Fruit fly (Drosophila melanogaster) whole organism, wandering third instar larva: ENCODE measurements around the gene Ankle2.

Source experiments
- Abd-B ChIP-seq: fragments of >200 bp; optimal IDR thresholded peaks from 2 replicates; lab custom pipeline; 2017; ENCODE audit warnings: missing biosample characterization, missing genetic modification characterization
- CG32264 ChIP-seq: fragments of 200-800 bp; sonication (Bioruptor generic); optimal IDR thresholded peaks from 2 replicates; lab custom pipeline; 2016; ENCODE audit warnings: missing biosample characterization, missing genetic modification characterization
- CG9705 ChIP-seq: fragments of 200-800 bp; sonication (Bioruptor generic); optimal IDR thresholded peaks from 2 replicates; lab custom pipeline; 2018; ENCODE audit warnings: missing biosample characterization, mild to moderate bottlenecking, missing genetic modification characterization
- CrebA ChIP-seq: fragments of 200-800 bp; sonication (Bioruptor generic); optimal IDR thresholded peaks from 2 replicates; lab custom pipeline; 2016; ENCODE audit warnings: missing biosample characterization, mild to moderate bottlenecking, missing genetic modification characterization, borderline replicate concordance
- Dfd ChIP-seq: fragments of >200 bp; optimal IDR thresholded peaks from 2 replicates; lab custom pipeline; 2017; ENCODE audit warnings: missing biosample characterization, missing genetic modification characterization
- Dif ChIP-seq: fragments of 200-275, 200-300 bp; sonication (Bioruptor generic); optimal IDR thresholded peaks from 2 replicates; lab custom pipeline; 2018; ENCODE audit warnings: missing biosample characterization, missing genetic modification characterization; ENCODE audit not compliant: partially characterized antibody
- HLH106 ChIP-seq: fragments of 200-800 bp; optimal IDR thresholded peaks from 3 replicates; lab custom pipeline; 2019; ENCODE audit warnings: missing biosample characterization, mild to moderate bottlenecking, missing genetic modification characterization, moderate library complexity
- Hnf4 ChIP-seq: fragments of 200-800 bp; sonication (Bioruptor generic); optimal IDR thresholded peaks from 2 replicates; lab custom pipeline; 2016; ENCODE audit warnings: missing biosample characterization, mild to moderate bottlenecking, missing genetic modification characterization
- Hr78 ChIP-seq: fragments of >200 bp; optimal IDR thresholded peaks from 2 replicates; lab custom pipeline; 2017; ENCODE audit warnings: missing biosample characterization, missing genetic modification characterization
- Hr83 ChIP-seq: fragments of 200-300 bp; sonication (Bioruptor generic); optimal IDR thresholded peaks from 2 replicates; lab custom pipeline; 2016; ENCODE audit warnings: missing biosample characterization, mild to moderate bottlenecking, missing genetic modification characterization, moderate library complexity; ENCODE audit not compliant: poor library complexity, severe bottlenecking
- Jra ChIP-seq: sonication (Bioruptor generic); optimal IDR thresholded peaks from 2 replicates; lab custom pipeline; 2016; ENCODE audit warnings: missing biosample characterization, missing genetic modification characterization
- Mio ChIP-seq: sonication (Bioruptor generic); optimal IDR thresholded peaks from 2 replicates; lab custom pipeline; 2016; ENCODE audit warnings: missing biosample characterization, missing genetic modification characterization
- Myc ChIP-seq: fragments of >200 bp; optimal IDR thresholded peaks from 2 replicates; lab custom pipeline; 2017
- OdsH ChIP-seq: fragments of 200-800 bp; sonication (Bioruptor generic); optimal IDR thresholded peaks from 2 replicates; lab custom pipeline; 2016; ENCODE audit warnings: missing biosample characterization, mild to moderate bottlenecking, missing genetic modification characterization
- Rel ChIP-seq, 2 experiments: fragments of 200-800 bp; sonication (Bioruptor generic) in 1 of 2; optimal IDR thresholded peaks; 2 replicates in 1 of 2; 3 replicates in 1 of 2; lab custom pipeline; 2016 to 2019; ENCODE audit warnings: mild to moderate bottlenecking in 2 of 2, missing biosample characterization in 2 of 2, missing genetic modification characterization in 2 of 2, moderate library complexity in 1 of 2
- Sp1 ChIP-seq: fragments of 200-800 bp; sonication (Bioruptor generic); optimal IDR thresholded peaks from 3 replicates; lab custom pipeline; 2019; ENCODE audit warnings: missing biosample characterization, mild to moderate bottlenecking, missing genetic modification characterization, moderate library complexity
- Vsx2 ChIP-seq: fragments of 200-300, 225-300 bp; sonication (Bioruptor generic); optimal IDR thresholded peaks from 2 replicates; lab custom pipeline; 2018; ENCODE audit warnings: missing biosample characterization, missing genetic modification characterization; ENCODE audit not compliant: partially characterized antibody
- br ChIP-seq: fragments of 200-800 bp; sonication (Bioruptor generic); optimal IDR thresholded peaks from 2 replicates; lab custom pipeline; 2016; ENCODE audit warnings: missing biosample characterization, missing genetic modification characterization
- brk ChIP-seq: fragments of 200-800 bp; sonication (Bioruptor generic); optimal IDR thresholded peaks from 2 replicates; lab custom pipeline; 2016; ENCODE audit warnings: missing biosample characterization, mild to moderate bottlenecking, missing genetic modification characterization
- dl ChIP-seq, 2 experiments: fragments of 175-275, 200-275 bp in 1 of 2; fragments of 200-275 bp in 1 of 2; sonication (Bioruptor generic); optimal IDR thresholded peaks; lab custom pipeline; 2018; ENCODE audit warnings: mild to moderate bottlenecking in 2 of 2, missing biosample characterization in 2 of 2, missing genetic modification characterization in 2 of 2, moderate library complexity in 2 of 2; ENCODE audit not compliant: partially characterized antibody in 2 of 2, insufficient read depth in 1 of 2
- dmrt93B ChIP-seq: fragments of 200-800 bp; sonication (Bioruptor generic); optimal IDR thresholded peaks from 2 replicates; lab custom pipeline; 2018; ENCODE audit warnings: missing biosample characterization, mild to moderate bottlenecking, missing genetic modification characterization
- ey ChIP-seq: fragments of 200-800 bp; sonication (Bioruptor generic); optimal IDR thresholded peaks from 2 replicates; lab custom pipeline; 2016; ENCODE audit warnings: missing biosample characterization, missing genetic modification characterization
- foxo ChIP-seq, 2 experiments: fragments of 200-800 bp; sonication (Bioruptor generic); optimal IDR thresholded peaks; 2 replicates in 1 of 2; 3 replicates in 1 of 2; lab custom pipeline; 2016 to 2017; ENCODE audit warnings: missing biosample characterization in 2 of 2, missing genetic modification characterization in 2 of 2
- fru ChIP-seq: fragments of 200-800 bp; sonication (Bioruptor generic); optimal IDR thresholded peaks from 3 replicates; lab custom pipeline; 2016; ENCODE audit warnings: missing biosample characterization, mild to moderate bottlenecking, missing genetic modification characterization
- h ChIP-seq: fragments of 200-800 bp; sonication (Bioruptor generic); optimal IDR thresholded peaks from 3 replicates; lab custom pipeline; 2016; ENCODE audit warnings: missing biosample characterization, mild to moderate bottlenecking, missing genetic modification characterization
- jim ChIP-seq: fragments of 175-275, 200-325 bp; sonication (Bioruptor generic); optimal IDR thresholded peaks from 2 replicates; lab custom pipeline; 2016; ENCODE audit warnings: missing biosample characterization, mild to moderate bottlenecking, missing genetic modification characterization
- lola ChIP-seq: fragments of >200 bp; optimal IDR thresholded peaks from 2 replicates; lab custom pipeline; 2017; ENCODE audit warnings: missing biosample characterization, missing genetic modification characterization
- pan ChIP-seq: fragments of >200 bp; optimal IDR thresholded peaks from 2 replicates; lab custom pipeline; 2017
- psq ChIP-seq: fragments of 200-800 bp; sonication (Bioruptor generic); optimal IDR thresholded peaks from 3 replicates; lab custom pipeline; 2017; ENCODE audit warnings: missing biosample characterization, mild to moderate bottlenecking, missing genetic modification characterization, moderate library complexity
- rgr ChIP-seq: fragments of 200-800 bp; sonication (Bioruptor generic); optimal IDR thresholded peaks from 3 replicates; lab custom pipeline; 2016; ENCODE audit warnings: missing biosample characterization, mild to moderate bottlenecking, missing genetic modification characterization
- sage ChIP-seq: fragments of 200-800 bp; sonication (Bioruptor generic); optimal IDR thresholded peaks from 2 replicates; lab custom pipeline; 2016; ENCODE audit warnings: missing biosample characterization, mild to moderate bottlenecking, missing genetic modification characterization
- tai ChIP-seq: sonication (Bioruptor generic); optimal IDR thresholded peaks from 2 replicates; lab custom pipeline; 2016; ENCODE audit warnings: missing biosample characterization, missing genetic modification characterization
- usp ChIP-seq: fragments of >200 bp; optimal IDR thresholded peaks from 2 replicates; lab custom pipeline; 2017; ENCODE audit warnings: missing biosample characterization, missing genetic modification characterization
- woc ChIP-seq: sonication (Bioruptor generic); optimal IDR thresholded peaks from 2 replicates; lab custom pipeline; 2016; ENCODE audit warnings: missing biosample characterization, mild to moderate bottlenecking, missing genetic modification characterization

The Ankle2 gene

DNA sequence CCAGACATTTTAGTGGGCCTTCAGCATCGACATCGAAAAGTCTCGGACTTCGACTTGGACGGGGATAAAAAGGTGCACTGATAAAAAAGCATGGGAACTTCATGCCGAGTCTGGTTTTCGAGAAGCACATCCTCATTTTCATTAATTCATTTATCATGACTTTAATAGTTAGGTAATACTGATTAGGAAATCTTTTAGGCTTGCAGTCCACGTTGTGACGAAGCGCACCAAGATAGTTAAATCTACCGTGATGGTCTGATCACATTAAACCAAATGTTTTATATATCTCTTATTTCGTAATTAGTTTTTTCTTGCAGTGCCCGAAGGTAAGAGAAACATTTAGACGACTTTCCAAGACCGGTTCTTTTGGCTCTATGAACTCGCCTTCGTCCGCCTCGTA, 20.3 kb downstream of the Ankle2 start:
- TF ChIP-seq foxo (GFP tag; optimal IDR thresholded peaks at IDR 0.05; lab: Kevin White, UChicago) (peak in 1 of 2 experiments; percentile 16), Mio (GFP tag; lab: Kevin White, UChicago) (no peak), usp (GFP tag; lab: Kevin White, UChicago) (no peak), OdsH (no peak), rgr (GFP tag; lab: Kevin White, UChicago) (peak; percentile 5), HLH106 (no peak), dl (GFP tag; optimal IDR thresholded peaks at IDR 0.05; lab: Kevin White, UChicago; ENCODE audit: insufficient read depth in 1 of 2, partially characterized antibody in 2 of 2) (no peak), Hnf4 (GFP tag; lab: Kevin White, UChicago) (no peak), dmrt93B (no peak), sage (GFP tag; lab: Kevin White, UChicago) (no peak), Rel (GFP tag; optimal IDR thresholded peaks at IDR 0.05; lab: Kevin White, UChicago) (no peak), Rel (tag; optimal IDR thresholded peaks at IDR 0.05; lab: Kevin White, UChicago) (no peak), jim (GFP tag; lab: Kevin White, UChicago) (no peak), h (GFP tag; lab: Kevin White, UChicago) (peak; percentile 3), woc (GFP tag; lab: Kevin White, UChicago) (no peak), Sp1 (GFP tag; lab: Kevin White, UChicago) (no peak), ey (GFP tag; lab: Kevin White, UChicago) (no peak), CG32264 (GFP tag; lab: Kevin White, UChicago) (no peak), Hr78 (no peak), fru (peak; percentile 5), Dif (GFP tag; lab: Kevin White, UChicago) (no peak), Abd-B (GFP tag; lab: Kevin White, UChicago) (no peak), Hr83 (GFP tag; lab: Kevin White, UChicago) (no peak), psq (no peak), Dfd (no peak), Myc (lab: Kevin White, UChicago) (no peak)
- TF ChIP-seq, all 38 proteins: peak for 4

DNA sequence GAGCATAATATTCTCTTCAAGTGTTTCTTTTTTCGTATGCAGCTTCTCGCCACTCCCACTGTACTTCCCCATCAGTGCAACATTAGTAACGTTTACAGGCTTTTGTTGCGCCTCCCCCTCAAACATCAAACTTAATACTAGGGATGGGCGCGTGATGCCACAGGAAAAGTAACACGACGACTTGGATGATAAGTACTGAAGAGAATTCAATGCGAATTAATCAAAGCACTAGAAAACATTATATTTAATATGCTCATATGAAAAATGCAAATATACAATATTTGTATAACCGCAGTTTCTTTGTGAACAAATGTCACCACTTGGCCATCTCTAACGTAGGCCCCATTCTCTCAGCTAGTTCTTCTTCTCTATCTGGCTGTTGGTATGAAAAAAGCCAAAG, 23.9 kb downstream of the Ankle2 start:
- TF ChIP-seq pan (no peak), CG32264 (GFP tag; lab: Kevin White, UChicago) (no peak), Abd-B (GFP tag; lab: Kevin White, UChicago) (no peak), h (GFP tag; lab: Kevin White, UChicago) (no peak), Hnf4 (GFP tag; lab: Kevin White, UChicago) (no peak), Rel (GFP tag; optimal IDR thresholded peaks at IDR 0.05; lab: Kevin White, UChicago) (no peak), Rel (tag; optimal IDR thresholded peaks at IDR 0.05; lab: Kevin White, UChicago) (no peak), Hr83 (GFP tag; lab: Kevin White, UChicago) (no peak), Sp1 (GFP tag; lab: Kevin White, UChicago) (no peak), tai (GFP tag; lab: Kevin White, UChicago) (no peak), Myc (lab: Kevin White, UChicago) (no peak)

- TF ChIP-seq ey (GFP tag; lab: Kevin White, UChicago) (peak; percentile 56), Jra (GFP tag; lab: Kevin White, UChicago) (peak; percentile 7), Sp1 (GFP tag; lab: Kevin White, UChicago) (peak; percentile 71), psq (peak; percentile 43), Hnf4 (GFP tag; lab: Kevin White, UChicago) (peak; percentile 11), Mio (GFP tag; lab: Kevin White, UChicago) (no peak), tai (GFP tag; lab: Kevin White, UChicago) (no peak), fru (peak; percentile 59), usp (GFP tag; lab: Kevin White, UChicago) (no peak), foxo (GFP tag; optimal IDR thresholded peaks at IDR 0.05; lab: Kevin White, UChicago) (peak in 1 of 2 experiments; percentile 61), br (GFP tag; lab: Kevin White, UChicago) (peak; percentile 56), Rel (GFP tag; optimal IDR thresholded peaks at IDR 0.05; lab: Kevin White, UChicago) (no peak), Rel (tag; optimal IDR thresholded peaks at IDR 0.05; lab: Kevin White, UChicago) (no peak), h (GFP tag; lab: Kevin White, UChicago) (peak; percentile 67), CrebA (GFP tag; lab: Kevin White, UChicago) (peak; percentile 7), Hr78 (no peak), lola (GFP tag; lab: Kevin White, UChicago) (no peak), dmrt93B (peak; percentile 43), brk (GFP tag; lab: Kevin White, UChicago) (peak; percentile 65), rgr (GFP tag; lab: Kevin White, UChicago) (peak; percentile 50), Vsx2 (GFP tag; lab: Kevin White, UChicago) (no peak), HLH106 (peak; percentile 76), OdsH (peak; percentile 43), Dfd (no peak), CG32264 (GFP tag; lab: Kevin White, UChicago) (no peak), CG9705 (GFP tag; lab: Kevin White, UChicago) (peak; percentile 30)
Observed at dm6 chrX:17550957-17551356, 28.1 kb downstream of the Ankle2 start.
